Worm (Caenorhabditis elegans): Measurements from ENCODE around the gene erd-2.1.

The erd-2.1 gene

ce11 chrX:10158716-10159115 is at the start of gene erd-2.1:
erd-2.1 (minus strand) TSS chrX:10158829.
- no peak for TF ChIP-seq unc-62 (GFP tag; optimal IDR thresholded peaks at IDR 0.05)

- TF ChIP-seq unc-62 (GFP tag; optimal IDR thresholded peaks at IDR 0.05) = no peak
These were observed 47.4 kb upstream of the erd-2.1 start for ce11 chrX:10206008-10206407.

- no peak for TF ChIP-seq unc-62 (GFP tag; optimal IDR thresholded peaks at IDR 0.05)
These were observed 46.7 kb upstream of the erd-2.1 start, which contains the start of gene sex-1 for ce11 chrX:10205321-10205720. sex-1 (minus strand) TSS chrX:10205421.

ce11 chrX:10204313-10205063 is 45.9 kb upstream of the erd-2.1 start:
- no peak for TF ChIP-seq unc-62 (GFP tag; optimal IDR thresholded peaks at IDR 0.05)

DNA sequence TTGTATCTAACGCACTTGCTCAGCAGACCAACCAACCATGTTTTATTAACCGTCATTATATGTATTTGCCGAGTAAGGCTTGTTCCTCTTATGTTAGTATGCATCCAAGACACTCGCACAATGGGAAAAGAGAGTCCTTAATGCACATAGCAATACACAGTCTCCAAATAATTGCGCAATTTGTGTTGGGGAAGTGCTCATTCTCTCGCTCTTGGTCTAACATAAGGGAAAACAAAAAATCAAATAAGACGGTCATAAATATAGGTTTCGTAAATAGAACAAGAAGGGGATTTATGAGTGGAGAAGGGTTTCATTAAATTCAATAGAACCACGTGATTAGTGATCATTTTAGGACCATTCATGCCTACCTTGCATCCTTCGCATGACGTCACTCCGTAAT is 44.9 kb upstream of the erd-2.1 start:
- no peak for TF ChIP-seq unc-62 (GFP tag; optimal IDR thresholded peaks at IDR 0.05)

- TF ChIP-seq unc-62 (GFP tag; optimal IDR thresholded peaks at IDR 0.05) = no peak
These were observed 40.6 kb upstream of the erd-2.1 start for ce11 chrX:10199202-10199601.

DNA sequence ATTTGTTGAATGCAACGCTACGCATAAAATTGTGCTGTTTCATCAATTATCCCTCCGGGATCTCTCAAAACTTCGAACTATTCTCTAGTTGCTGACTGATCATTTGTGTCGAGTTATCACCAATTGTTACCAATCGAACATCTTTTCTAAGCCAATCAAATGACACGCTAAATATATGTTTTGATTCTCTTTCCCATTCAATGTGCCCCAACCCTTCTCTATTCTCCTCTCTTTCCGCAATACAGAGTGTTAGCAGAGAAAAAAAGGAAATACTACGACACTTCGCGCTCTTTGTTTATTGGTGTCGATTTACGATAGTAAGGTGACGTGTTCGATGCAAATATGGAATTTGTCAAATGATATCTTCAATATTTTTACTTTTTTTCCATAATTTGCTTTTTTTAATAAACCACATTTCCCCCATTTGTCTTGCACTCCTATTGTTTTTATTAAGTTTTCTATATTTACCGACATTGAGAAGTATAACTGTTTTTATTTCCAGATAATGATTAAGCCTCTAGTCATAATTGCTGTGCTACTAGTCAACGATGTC is 38.7 kb upstream of the erd-2.1 start, which contains the start of gene nucb-1:
Gene nucb-1 (plus strand): TSS at position 503 of the 553 bp plus-strand sequence.
- no peak for TF ChIP-seq unc-62 (GFP tag; optimal IDR thresholded peaks at IDR 0.05)

- TF ChIP-seq unc-62 (GFP tag; optimal IDR thresholded peaks at IDR 0.05) = no peak
These were observed 35.9 kb upstream of the erd-2.1 start, which contains the start of gene myrf-2 for ce11 chrX:10194327-10195096. myrf-2 (minus strand) TSS chrX:10194377.

- no peak for TF ChIP-seq unc-62 (GFP tag; optimal IDR thresholded peaks at IDR 0.05)
These were observed 31.2 kb upstream of the erd-2.1 start for ce11 chrX:10189805-10190204.

- TF ChIP-seq unc-62 (GFP tag; optimal IDR thresholded peaks at IDR 0.05) = no peak
These were observed 30.6 kb upstream of the erd-2.1 start for ce11 chrX:10189244-10189643.

ce11 chrX:10188493-10188895 is 29.9 kb upstream of the erd-2.1 start:
- TF ChIP-seq unc-62 (GFP tag; optimal IDR thresholded peaks at IDR 0.05) = no peak

- TF ChIP-seq unc-62 (GFP tag; optimal IDR thresholded peaks at IDR 0.05) = no peak
These were observed 26.1 kb upstream of the erd-2.1 start for ce11 chrX:10184708-10185107.

DNA sequence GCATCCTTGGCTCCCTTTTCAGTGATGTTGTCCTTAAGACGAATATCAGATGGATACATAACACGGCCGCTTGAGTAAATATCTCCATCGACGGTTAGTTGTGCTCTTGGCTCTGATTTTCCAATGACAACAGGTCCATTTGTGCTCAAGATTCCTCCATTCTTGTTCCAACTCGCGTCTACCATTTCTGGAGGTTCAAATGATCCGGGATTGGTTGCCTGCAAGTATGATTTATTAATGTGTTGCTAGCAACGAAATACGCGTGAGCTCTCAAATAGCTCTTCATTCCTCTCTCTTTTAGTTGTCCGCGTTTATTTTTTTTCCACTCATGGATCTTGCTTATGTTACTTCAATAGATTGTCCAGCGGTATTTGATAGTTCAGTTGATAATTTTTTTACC is 25.1 kb upstream of the erd-2.1 start, which contains the start of gene arrd-28:
Gene arrd-28 (plus strand): TSS at position 301 of the 400 bp plus-strand sequence.
- TF ChIP-seq unc-62 (GFP tag; optimal IDR thresholded peaks at IDR 0.05) = no peak

DNA sequence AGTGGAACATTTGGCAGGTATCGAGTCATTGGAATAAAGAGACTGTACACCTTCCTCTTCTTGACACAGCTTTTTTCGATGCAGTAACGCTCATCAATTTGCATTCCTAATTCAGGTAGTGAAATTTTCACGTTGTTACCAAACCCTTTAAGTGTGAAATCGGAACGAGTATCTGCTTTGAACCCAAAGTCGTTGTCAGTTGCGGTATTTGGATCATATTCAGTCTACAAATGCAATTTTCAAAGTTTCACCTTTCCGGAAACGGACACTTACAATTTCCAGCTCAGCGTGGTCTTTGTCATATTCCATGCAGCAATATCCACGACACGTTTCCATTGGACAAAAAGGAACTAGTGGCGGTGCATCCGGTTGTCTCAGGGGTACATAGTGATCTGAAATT is 24.0 kb upstream of the erd-2.1 start:
- TF ChIP-seq unc-62 (GFP tag; optimal IDR thresholded peaks at IDR 0.05) = no peak

DNA sequence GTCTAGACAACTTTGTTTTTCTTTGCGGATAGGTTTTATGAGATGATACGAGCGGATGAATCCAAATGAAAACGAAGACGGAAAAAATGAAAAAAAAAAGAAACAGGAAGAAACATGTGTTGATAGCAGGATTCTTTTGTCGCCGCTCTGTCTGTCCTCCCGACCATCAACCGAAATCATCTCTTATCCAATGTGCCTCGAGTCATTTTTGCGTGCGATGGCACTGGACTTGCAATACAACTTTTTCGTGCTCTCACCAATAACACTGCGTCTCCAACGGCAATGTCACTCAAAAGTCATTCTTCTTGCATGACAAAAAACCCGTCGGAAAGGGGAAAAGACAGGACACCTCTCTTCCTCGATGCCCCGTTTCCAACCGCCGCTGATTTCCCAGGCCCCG is 17.7 kb upstream of the erd-2.1 start, which contains the start of gene ncs-4:
Gene ncs-4 (plus strand): TSS at position 227 of the 400 bp plus-strand sequence.
- TF ChIP-seq unc-62 (GFP tag; optimal IDR thresholded peaks at IDR 0.05) = no peak

- TF ChIP-seq unc-62 (GFP tag; optimal IDR thresholded peaks at IDR 0.05) = no peak
These were observed 16.1 kb upstream of the erd-2.1 start, which contains the start of gene C07A4.3 for ce11 chrX:10174683-10175082. C07A4.3 (plus strand) TSS chrX:10174983.

Measured in whole organism, dauer.